Worm (Caenorhabditis elegans) whole organism, L1 larva: Measurements from ENCODE around the gene F38A1.15.

Experiments used
- C16A3.4 ChIP-seq: fragments of 150-350 bp; optimal IDR thresholded peaks from 2 replicates; lab custom pipeline; 2014; ENCODE audit warnings: missing biosample characterization, missing genetic modification characterization
- F16B12.6 ChIP-seq: fragments of 150-350 bp; optimal IDR thresholded peaks from 2 replicates; lab custom pipeline; 2014; ENCODE audit warnings: missing biosample characterization, missing genetic modification characterization
- aly-2 ChIP-seq: fragments of 150-350 bp; optimal IDR thresholded peaks from 2 replicates; lab custom pipeline; 2014; ENCODE audit warnings: missing biosample characterization, missing genetic modification characterization
- blmp-1 ChIP-seq: fragments of 150-350 bp; optimal IDR thresholded peaks from 2 replicates; lab custom pipeline; 2014; ENCODE audit warnings: missing biosample characterization, missing genetic modification characterization
- ceh-63 ChIP-seq: fragments of 200-800 bp; sonication (Bioruptor generic); optimal IDR thresholded peaks from 2 replicates; lab custom pipeline; 2018; ENCODE audit warnings: mild to moderate bottlenecking, missing genetic modification characterization, missing compliant biosample characterization
- ceh-82 ChIP-seq, 3 experiments: fragments of 150-350 bp in 1 of 3; sonication (generic microtip) in 2 of 3; optimal IDR thresholded peaks; 2 replicates each; lab custom pipeline; 2014 to 2017; ENCODE audit warnings: missing biosample characterization in 3 of 3, missing genetic modification characterization in 3 of 3
- ceh-90 ChIP-seq: sonication (generic microtip); optimal IDR thresholded peaks from 2 replicates; lab custom pipeline; 2016; ENCODE audit warnings: missing genetic modification characterization, missing compliant biosample characterization
- dpl-1 ChIP-seq, 3 experiments: fragments of 150-350 bp in 2 of 3; sonication (generic microtip) in 1 of 3; optimal IDR thresholded peaks; 2 replicates each; lab custom pipeline; 2014 to 2017; ENCODE audit warnings: missing biosample characterization in 3 of 3, missing genetic modification characterization in 3 of 3, missing genetic modification reagents in 3 of 3
- efl-1 ChIP-seq, 4 experiments: fragments of 150-350 bp; optimal IDR thresholded peaks in 3 of 4; peaks in 1 of 4; 1 replicate in 1 of 4; 2 replicates in 3 of 4; lab custom pipeline; 2014; ENCODE audit warnings: missing biosample characterization in 2 of 4, missing genetic modification characterization in 2 of 4, missing genetic modification reagents in 2 of 4
- elt-2 ChIP-seq: sonication (generic microtip); optimal IDR thresholded peaks from 2 replicates; lab custom pipeline; 2016; ENCODE audit warnings: missing genetic modification characterization, mild to moderate bottlenecking, inconsistent platforms, missing compliant biosample characterization, missing genetic modification reagents
- elt-3 ChIP-seq, 6 experiments: fragments of 150-350 bp in 1 of 6; sonication (generic microtip); optimal IDR thresholded peaks; 2 replicates each; lab custom pipeline; 2017 to 2018; ENCODE audit warnings: missing biosample characterization in 6 of 6, missing genetic modification characterization in 6 of 6, inconsistent platforms in 1 of 6
- fkh-4 ChIP-seq: sonication (generic microtip); optimal IDR thresholded peaks from 2 replicates; lab custom pipeline; 2016; ENCODE audit warnings: missing compliant biosample characterization, missing genetic modification characterization, borderline replicate concordance
- fkh-8 ChIP-seq: sonication (generic microtip); optimal IDR thresholded peaks from 2 replicates; lab custom pipeline; 2016; ENCODE audit warnings: mild to moderate bottlenecking, missing genetic modification characterization, missing compliant biosample characterization
- jun-1 ChIP-seq: fragments of 150-350 bp; optimal IDR thresholded peaks from 2 replicates; lab custom pipeline; 2014; ENCODE audit warnings: missing biosample characterization, missing genetic modification reagents, missing genetic modification characterization
- lin-14 ChIP-seq: fragments of 200-800 bp; sonication (Bioruptor generic); optimal IDR thresholded peaks from 2 replicates; lab custom pipeline; 2018; ENCODE audit warnings: mild to moderate bottlenecking, missing genetic modification characterization, moderate library complexity, missing compliant biosample characterization
- lin-15B ChIP-seq: fragments of 150-350 bp; sonication (generic microtip); optimal IDR thresholded peaks from 3 replicates; lab custom pipeline; 2014; ENCODE audit warnings: missing biosample characterization, missing genetic modification characterization
- lir-3 ChIP-seq: sonication (generic microtip); optimal IDR thresholded peaks from 2 replicates; lab custom pipeline; 2016; ENCODE audit warnings: mild to moderate bottlenecking, missing genetic modification characterization, moderate library complexity, missing compliant biosample characterization; ENCODE audit not compliant: poor library complexity
- lsy-2 ChIP-seq, 2 experiments: fragments of 150-350 bp; optimal IDR thresholded peaks; 2 replicates each; lab custom pipeline; 2014; ENCODE audit warnings: missing biosample characterization in 2 of 2, missing genetic modification characterization in 2 of 2
- mab-9 ChIP-seq: fragments of 200-800 bp; sonication (Bioruptor generic); IDR thresholded peaks from 2 replicates; pipeline ENCODE4 v1.3.6; 2022; ENCODE audit warnings: missing genetic modification reagents, missing genetic modification characterization, missing compliant biosample characterization
- mef-2 ChIP-seq: fragments of 150-350 bp; optimal IDR thresholded peaks from 2 replicates; lab custom pipeline; 2014; ENCODE audit warnings: missing biosample characterization, missing genetic modification characterization
- nhr-20 ChIP-seq: sonication (generic microtip); optimal IDR thresholded peaks from 2 replicates; lab custom pipeline; 2016; ENCODE audit warnings: mild to moderate bottlenecking, missing genetic modification characterization, missing compliant biosample characterization
- nhr-47 ChIP-seq: sonication (generic microtip); optimal IDR thresholded peaks from 2 replicates; lab custom pipeline; 2016; ENCODE audit warnings: mild to moderate bottlenecking, missing genetic modification characterization, moderate library complexity, missing compliant biosample characterization
- nhr-76 ChIP-seq: sonication (generic microtip); optimal IDR thresholded peaks from 2 replicates; lab custom pipeline; 2017; ENCODE audit warnings: missing biosample characterization, missing genetic modification characterization
- nhr-84 ChIP-seq: sonication (generic microtip); optimal IDR thresholded peaks from 2 replicates; lab custom pipeline; 2017; ENCODE audit warnings: missing biosample characterization, missing genetic modification characterization
- pax-3 ChIP-seq: fragments of 200-800 bp; sonication (Bioruptor generic); optimal IDR thresholded peaks from 2 replicates; lab custom pipeline; 2018; ENCODE audit warnings: mild to moderate bottlenecking, missing genetic modification characterization, moderate library complexity, missing compliant biosample characterization
- skn-1 ChIP-seq: fragments of 150-350 bp; optimal IDR thresholded peaks from 2 replicates; lab custom pipeline; 2014; ENCODE audit warnings: missing biosample characterization, missing genetic modification characterization
- snpc-4 ChIP-seq: fragments of 150-350 bp; optimal IDR thresholded peaks from 2 replicates; lab custom pipeline; 2014; ENCODE audit warnings: missing biosample characterization, missing genetic modification characterization
- snu-23 ChIP-seq: sonication (generic microtip); optimal IDR thresholded peaks from 2 replicates; lab custom pipeline; 2016; ENCODE audit warnings: missing genetic modification characterization, missing compliant biosample characterization
- sox-4 ChIP-seq: sonication (generic microtip); optimal IDR thresholded peaks from 2 replicates; lab custom pipeline; 2016; ENCODE audit warnings: missing genetic modification characterization, missing compliant biosample characterization
- sup-37 ChIP-seq: fragments of 200-800 bp; sonication (Bioruptor generic); optimal IDR thresholded peaks from 2 replicates; lab custom pipeline; 2018; ENCODE audit warnings: mild to moderate bottlenecking, missing genetic modification characterization, missing compliant biosample characterization
- swsn-7 ChIP-seq: sonication (generic microtip); optimal IDR thresholded peaks from 2 replicates; lab custom pipeline; 2016; ENCODE audit warnings: missing genetic modification characterization, missing compliant biosample characterization
- tbx-2 ChIP-seq: sonication (generic microtip); optimal IDR thresholded peaks from 2 replicates; lab custom pipeline; 2016; ENCODE audit warnings: missing genetic modification characterization, missing compliant biosample characterization
- unc-30 ChIP-seq: sonication (generic microtip); optimal IDR thresholded peaks from 2 replicates; lab custom pipeline; 2017; ENCODE audit warnings: missing biosample characterization, missing genetic modification characterization
- zag-1 ChIP-seq: fragments of 150-350 bp; optimal IDR thresholded peaks from 2 replicates; lab custom pipeline; 2014; ENCODE audit warnings: missing biosample characterization, missing genetic modification characterization
- ztf-11 ChIP-seq, 2 experiments: sonication (generic microtip); optimal IDR thresholded peaks; 2 replicates each; lab custom pipeline; 2016 to 2017; ENCODE audit warnings: missing genetic modification characterization in 2 of 2, missing biosample characterization in 1 of 2, missing compliant biosample characterization in 1 of 2

Gene F38A1.15

DNA sequence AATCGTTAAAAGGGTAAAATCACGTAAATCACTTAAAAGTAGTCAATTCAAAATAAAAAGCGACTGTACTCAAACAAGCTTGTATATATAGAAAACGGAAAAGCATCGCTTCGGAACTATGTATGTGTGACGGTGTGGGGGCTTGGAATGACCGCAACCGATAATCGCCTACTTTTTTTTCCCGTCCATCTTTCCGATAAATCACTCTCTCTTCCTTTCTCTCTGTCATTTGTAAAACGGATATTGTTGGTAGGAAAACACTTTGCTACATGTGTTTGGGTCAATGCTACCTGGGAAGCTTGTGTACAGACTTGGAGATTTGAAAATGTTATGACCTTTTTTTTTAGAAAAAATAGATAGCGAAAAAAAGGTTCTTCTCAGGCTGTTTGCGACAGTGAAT is 18.4 kb downstream of the F38A1.15 start:
- TF ChIP-seq blmp-1 (tag; lab: Kevin White, UChicago) (peak; percentile 94), mef-2 (no peak), F16B12.6 (tag; lab: Kevin White, UChicago) (no peak)
- TF ChIP-seq, all 84 proteins: peak for 1

DNA sequence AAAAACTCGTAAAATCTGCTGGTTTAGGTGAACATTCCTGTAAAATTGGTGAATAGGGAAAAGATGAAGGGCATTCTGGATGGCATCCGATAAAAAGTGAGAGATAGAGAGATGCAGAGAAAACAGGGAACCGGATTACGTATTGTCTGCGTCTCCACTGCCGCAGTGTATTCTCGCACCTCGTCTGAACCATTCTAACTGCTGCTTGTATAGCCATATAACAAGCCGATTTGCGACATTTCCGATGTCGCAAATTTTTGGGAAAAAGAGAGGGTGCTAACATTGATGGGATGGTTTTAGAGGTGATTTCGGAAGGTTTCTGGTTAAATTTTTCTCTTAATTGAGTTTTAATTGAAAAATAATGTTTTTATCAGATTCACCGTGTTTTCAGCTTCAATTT is 22.0 kb downstream of the F38A1.15 start, which contains the start of gene W09G12.10:
W09G12.10 (minus strand) TSS at position 121 of the 400 bp plus-strand sequence.
- TF ChIP-seq elt-3 (tag; optimal IDR thresholded peaks at IDR 0.05; lab: Kevin White, UChicago) = no peak
- TF ChIP-seq fkh-4 (tag; lab: Kevin White, UChicago) = no peak
- no peak for TF ChIP-seq pax-3 (tag; lab: Kevin White, UChicago)
- TF ChIP-seq nhr-84 (tag; lab: Kevin White, UChicago) = no peak
- peak; percentile 45 for TF ChIP-seq blmp-1 (tag; lab: Kevin White, UChicago)
- no peak for TF ChIP-seq nhr-76 (tag; lab: Kevin White, UChicago)
- no peak for TF ChIP-seq swsn-7 (tag; lab: Kevin White, UChicago)
- TF ChIP-seq ceh-63 (GFP tag; lab: Kevin White, UChicago) = no peak
- TF ChIP-seq zag-1 (tag; lab: Kevin White, UChicago) = no peak
- no peak for TF ChIP-seq elt-2 (tag; lab: Kevin White, UChicago)
- TF ChIP-seq jun-1 (tag; lab: Kevin White, UChicago) = peak; percentile 4
- no peak for TF ChIP-seq mef-2
- no peak for TF ChIP-seq nhr-20 (tag; lab: Kevin White, UChicago)
- TF ChIP-seq tbx-2 (tag; lab: Kevin White, UChicago) = no peak
- TF ChIP-seq efl-1 (optimal IDR thresholded peaks at IDR 0.05; lab: Kevin White, UChicago) = peak in 1 of 2 experiments; percentile 18
- TF ChIP-seq efl-1 (GFP tag; optimal IDR thresholded peaks at IDR 0.05 in 1 of 2; lab: Kevin White, UChicago) = no peak

DNA sequence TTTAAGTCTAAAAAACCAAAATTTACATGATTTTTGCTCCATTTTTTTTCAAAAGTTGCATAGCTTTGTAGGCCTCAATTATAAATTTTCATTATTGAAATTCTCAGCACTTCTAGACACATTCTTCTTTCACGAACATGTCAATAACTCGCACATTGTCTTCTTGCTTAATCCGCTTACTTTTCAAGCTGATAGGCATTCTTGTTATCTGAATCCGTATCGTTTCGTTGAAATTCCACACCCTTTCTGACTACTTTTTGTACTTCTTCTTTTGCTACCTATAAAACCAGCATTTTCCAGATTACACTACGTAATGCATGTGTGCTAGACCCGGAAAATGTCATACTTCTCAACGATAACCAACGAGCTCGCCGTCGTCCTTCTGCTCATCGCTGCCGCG is 26.9 kb downstream of the F38A1.15 start, which contains the start of gene W09G12.9:
W09G12.9 (plus strand) TSS at position 301 of the 400 bp plus-strand sequence.
- TF ChIP-seq unc-30 (tag; lab: Kevin White, UChicago) (no peak), snu-23 (GFP tag; lab: Kevin White, UChicago) (no peak), sup-37 (GFP tag; lab: Kevin White, UChicago) (no peak), aly-2 (no peak), ceh-90 (tag; lab: Kevin White, UChicago) (no peak), dpl-1 (GFP tag; optimal IDR thresholded peaks at IDR 0.05; lab: Kevin White, UChicago) (no peak), mab-9 (GFP tag; lab: Robert Waterston, UW) (no peak), nhr-47 (tag; lab: Kevin White, UChicago) (no peak), sox-4 (tag; lab: Kevin White, UChicago) (no peak)

DNA sequence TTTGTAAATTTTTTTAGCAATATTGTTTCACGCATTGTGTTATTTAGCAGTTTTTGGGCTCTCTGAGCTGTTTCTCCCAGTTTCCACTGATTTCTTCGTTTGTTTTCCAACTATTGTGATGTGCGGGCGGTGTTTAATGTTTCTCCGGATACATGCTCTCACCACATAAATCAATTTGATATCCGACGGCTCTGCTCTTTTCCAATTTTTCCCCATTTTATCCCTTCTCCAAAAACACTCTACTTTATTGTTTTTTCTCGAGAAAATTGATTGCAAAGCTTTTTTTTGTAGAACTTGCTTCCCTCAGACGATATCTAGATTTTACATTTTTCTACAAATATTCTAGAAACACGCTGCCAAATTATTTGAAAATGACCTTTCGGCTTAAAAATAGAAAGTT is 27.7 kb downstream of the F38A1.15 start:
- no peak for TF ChIP-seq efl-1 (optimal IDR thresholded peaks at IDR 0.05; lab: Kevin White, UChicago)
- peak in 1 of 2 experiments; percentile 54 for TF ChIP-seq efl-1 (GFP tag; optimal IDR thresholded peaks at IDR 0.05 in 1 of 2; lab: Kevin White, UChicago)
- no peak for TF ChIP-seq C16A3.4 (tag; lab: Kevin White, UChicago)
- no peak for TF ChIP-seq lin-15B (tag; lab: Kevin White, UChicago)
- TF ChIP-seq, all 84 proteins: peak for 1

DNA sequence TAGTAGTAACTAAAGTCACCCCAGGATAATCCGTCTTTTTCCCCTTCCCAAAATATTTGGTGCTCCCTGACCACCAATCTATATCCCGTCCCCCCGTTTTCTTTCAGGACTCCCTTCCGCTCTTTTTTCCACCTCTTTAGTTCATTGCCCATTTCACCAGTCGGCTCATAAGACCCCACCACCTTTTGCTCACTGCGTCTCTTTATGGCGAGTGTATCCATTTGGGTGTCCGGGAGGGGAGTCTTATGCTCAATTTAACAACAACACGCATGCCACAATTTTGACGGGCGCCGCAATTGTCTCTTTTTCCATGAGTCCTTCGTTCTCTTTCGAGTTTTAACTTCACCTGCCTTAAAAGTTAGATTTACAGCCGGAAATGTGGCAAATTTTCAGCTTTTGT is 30.0 kb downstream of the F38A1.15 start:
- TF ChIP-seq dpl-1 (GFP tag; optimal IDR thresholded peaks at IDR 0.05; lab: Kevin White, UChicago) (peak in 1 of 3 experiments; percentile 20), efl-1 (optimal IDR thresholded peaks at IDR 0.05; lab: Kevin White, UChicago) (no peak), efl-1 (GFP tag; optimal IDR thresholded peaks at IDR 0.05 in 1 of 2; lab: Kevin White, UChicago) (peak in 1 of 2 experiments; percentile 2), snpc-4 (tag; lab: Kevin White, UChicago) (peak; percentile 35), ztf-11 (tag; optimal IDR thresholded peaks at IDR 0.05; lab: Kevin White, UChicago) (no peak), skn-1 (tag; lab: Kevin White, UChicago) (peak; percentile 36), swsn-7 (tag; lab: Kevin White, UChicago) (peak; percentile 4), tbx-2 (tag; lab: Kevin White, UChicago) (peak; percentile 14), fkh-8 (tag; lab: Kevin White, UChicago) (peak; percentile 71), F16B12.6 (tag; lab: Kevin White, UChicago) (no peak), ceh-82 (tag; optimal IDR thresholded peaks at IDR 0.05; lab: Kevin White, UChicago) (peak in 1 of 3 experiments; percentile 39), lsy-2 (tag; optimal IDR thresholded peaks at IDR 0.05; lab: Kevin White, UChicago) (peak in 1 of 2 experiments; percentile 18), snu-23 (GFP tag; lab: Kevin White, UChicago) (peak; percentile 15), lin-14 (GFP tag; lab: Kevin White, UChicago) (peak; percentile 82), lir-3 (no peak), nhr-47 (tag; lab: Kevin White, UChicago) (peak; percentile 4)
